Fruit fly (Drosophila melanogaster): Measurements from ENCODE around the gene elm.

elm gene

dm6 chr3R:5648569-5649476 lies 5.8 kb downstream of the elm start, which contains the start of the genes MTA1-like and Sec23 (continued):
- TF ChIP-seq Lim3 (GFP tag; IDR thresholded peaks at IDR 0.05) = no peak
- peak; percentile 37 for TF ChIP-seq Vsx1 (GFP tag; optimal IDR thresholded peaks at IDR 0.05)
- TF ChIP-seq Camta (GFP tag; optimal IDR thresholded peaks at IDR 0.05) = no peak
- peak; percentile 37 for TF ChIP-seq pho (GFP tag; optimal IDR thresholded peaks at IDR 0.05)
- peak; percentile 85; the same call in 2 of the 3 replicates for TF ChIP-seq zen2 (GFP tag; IDR thresholded peaks at IDR 0.05; ENCODE audit: partially characterized antibody)
- peak; percentile 91 for TF ChIP-seq mld (GFP tag; IDR thresholded peaks at IDR 0.05; ENCODE audit: partially characterized antibody)
- TF ChIP-seq CG34376 (GFP tag; optimal IDR thresholded peaks at IDR 0.05) = peak; percentile 46
- peak; percentile 77 for TF ChIP-seq CG6689 (GFP tag; IDR thresholded peaks at IDR 0.05)
- peak; percentile 29 for TF ChIP-seq CG17385 (GFP tag; optimal IDR thresholded peaks at IDR 0.05)
- TF ChIP-seq CG42726 (GFP tag; IDR thresholded peaks at IDR 0.05; ENCODE audit: partially characterized antibody) = peak; percentile 75
- no peak for TF ChIP-seq ap (GFP tag; IDR thresholded peaks at IDR 0.05)
- peak; percentile 82 for TF ChIP-seq Elba2 (GFP tag; optimal IDR thresholded peaks at IDR 0.05)
- TF ChIP-seq vnd (GFP tag; IDR thresholded peaks at IDR 0.05; ENCODE audit: partially characterized antibody) = peak; percentile 95
- peak; percentile 66 for TF ChIP-seq pzg (GFP tag; optimal IDR thresholded peaks at IDR 0.05)
- peak; percentile 41 for TF ChIP-seq bab2 (GFP tag; optimal IDR thresholded peaks at IDR 0.05)
- TF ChIP-seq CG10321 (GFP tag; IDR thresholded peaks at IDR 0.05) = no peak
- no peak for TF ChIP-seq CG12299 (tag; optimal IDR thresholded peaks at IDR 0.05)
- peak; percentile 75 for TF ChIP-seq CG9437 (GFP tag; optimal IDR thresholded peaks at IDR 0.05)
- peak; percentile 92 for TF ChIP-seq HLH4C (GFP tag; IDR thresholded peaks at IDR 0.05; ENCODE audit: partially characterized antibody)
- TF ChIP-seq Hmx (GFP tag; optimal IDR thresholded peaks at IDR 0.05) = no peak
- TF ChIP-seq E2f2 (GFP tag; IDR thresholded peaks at IDR 0.05) = no peak
- TF ChIP-seq CG1647 (GFP tag; optimal IDR thresholded peaks at IDR 0.05) = no peak
- no peak for TF ChIP-seq kah (GFP tag; optimal IDR thresholded peaks at IDR 0.05)
- TF ChIP-seq odd (GFP tag; optimal IDR thresholded peaks at IDR 0.05) = no peak
- TF ChIP-seq Max (GFP tag; optimal IDR thresholded peaks at IDR 0.05) = peak; percentile 50
- TF ChIP-seq Sry-β (GFP tag; optimal IDR thresholded peaks at IDR 0.05) = peak; percentile 53
- TF ChIP-seq bowl (GFP tag; IDR thresholded peaks at IDR 0.05) = no peak
- TF ChIP-seq Lhr (GFP tag; optimal IDR thresholded peaks at IDR 0.05) = peak; percentile 4
- no peak for TF ChIP-seq aop (GFP tag; IDR thresholded peaks at IDR 0.05)
- TF ChIP-seq CG13123 (GFP tag; optimal IDR thresholded peaks at IDR 0.05) = peak; percentile 12
- TF ChIP-seq BEAF-32 (GFP tag; optimal IDR thresholded peaks at IDR 0.05) = peak; percentile 95
- peak; percentile 76 for TF ChIP-seq Xbp1 (GFP tag; optimal IDR thresholded peaks at IDR 0.05)
- peak; percentile 67 for TF ChIP-seq Sox100B (GFP tag; optimal IDR thresholded peaks at IDR 0.05)
- peak; percentile 18 for TF ChIP-seq fd96Cb (tag; optimal IDR thresholded peaks at IDR 0.05)
- no peak for TF ChIP-seq oc (tag; optimal IDR thresholded peaks at IDR 0.05)
- TF ChIP-seq CG14050 (GFP tag; IDR thresholded peaks at IDR 0.05) = no peak
- TF ChIP-seq hb (GFP tag; IDR thresholded peaks at IDR 0.05; ENCODE audit: partially characterized antibody) = peak; percentile 96
- no peak for TF ChIP-seq CG7357 (GFP tag; IDR thresholded peaks at IDR 0.05)
- no peak for TF ChIP-seq CG11093 (GFP tag; IDR thresholded peaks at IDR 0.05)
- peak; percentile 36 for TF ChIP-seq D19A (tag; optimal IDR thresholded peaks at IDR 0.05)
- peak; percentile 8 for TF ChIP-seq CG13624 (GFP tag; optimal IDR thresholded peaks at IDR 0.05)
- no peak for TF ChIP-seq fd102C (GFP tag; optimal IDR thresholded peaks at IDR 0.05)
- peak; percentile 28 for TF ChIP-seq CG8388 (GFP tag; optimal IDR thresholded peaks at IDR 0.05)
- TF ChIP-seq CG18764 (GFP tag; optimal IDR thresholded peaks at IDR 0.05) = peak; percentile 36
- TF ChIP-seq CG10654 (GFP tag; optimal IDR thresholded peaks at IDR 0.05) = peak; percentile 44
- peak; percentile 74 for TF ChIP-seq CG9727 (GFP tag; optimal IDR thresholded peaks at IDR 0.05)
- no peak for TF ChIP-seq cad (GFP tag; optimal IDR thresholded peaks at IDR 0.05)
- no peak for TF ChIP-seq CG6854 (GFP tag; optimal IDR thresholded peaks at IDR 0.05)

All from whole organism, embryonic.